Worm (Caenorhabditis elegans) whole organism, L4 larva: ENCODE results near the gene abu-14.

Experiments
- D1046.2 ChIP-seq: fragments of 200-800 bp; sonication (Bioruptor generic); IDR thresholded peaks from 2 replicates; pipeline ENCODE4 v1.3.6; 2022; ENCODE audit warnings: missing genetic modification characterization, missing compliant biosample characterization
- F49E8.2 ChIP-seq: sonication (generic microtip); optimal IDR thresholded peaks from 2 replicates; lab custom pipeline; 2016; ENCODE audit warnings: missing compliant biosample characterization, mild to moderate bottlenecking, missing genetic modification characterization, borderline replicate concordance
- R02D3.7 ChIP-seq: fragments of 150-350 bp; sonication (generic microtip); optimal IDR thresholded peaks from 3 replicates; lab custom pipeline; 2014; ENCODE audit warnings: missing biosample characterization, missing genetic modification characterization
- T20F7.1 ChIP-seq: fragments of 200-800 bp; sonication (Bioruptor generic); optimal IDR thresholded peaks from 2 replicates; lab custom pipeline; 2018; ENCODE audit warnings: mild to moderate bottlenecking, missing genetic modification characterization, missing compliant biosample characterization
- Y48G9A.11 ChIP-seq: fragments of 200-800 bp; sonication (Bioruptor generic); IDR thresholded peaks from 2 replicates; pipeline ENCODE4 v1.3.6; 2022; ENCODE audit warnings: missing genetic modification reagents, missing genetic modification characterization, missing compliant biosample characterization
- aha-1 ChIP-seq: fragments of 150-350 bp; peaks from one replicate; lab custom pipeline; 2014; ENCODE audit warnings: missing biosample characterization, missing genetic modification characterization
- aly-2 ChIP-seq: sonication (generic microtip); optimal IDR thresholded peaks from 2 replicates; lab custom pipeline; 2018; ENCODE audit warnings: missing biosample characterization, missing genetic modification characterization
- ama-1 ChIP-seq: fragments of 150-350 bp; optimal IDR thresholded peaks from 2 replicates; lab custom pipeline; 2014; ENCODE audit warnings: inconsistent platforms, mixed read lengths
- arid-1 ChIP-seq: fragments of 200-800 bp; sonication (Bioruptor generic); conservative IDR thresholded peaks from 2 replicates; pipeline ENCODE4 v1.3.6; 2022; ENCODE audit warnings: missing genetic modification reagents, missing genetic modification characterization, missing compliant biosample characterization
- ceh-20 ChIP-seq: fragments of 200-800 bp; sonication (Bioruptor generic); IDR thresholded peaks from 2 replicates; pipeline ENCODE4 v1.3.6; 2022; ENCODE audit warnings: missing genetic modification reagents, missing genetic modification characterization, missing compliant biosample characterization
- ceh-28 ChIP-seq: fragments of 150-350 bp; optimal IDR thresholded peaks from 2 replicates; lab custom pipeline; 2014; ENCODE audit warnings: missing biosample characterization, missing genetic modification reagents, missing genetic modification characterization
- cey-2 ChIP-seq: sonication (generic microtip); optimal IDR thresholded peaks from 3 replicates; lab custom pipeline; 2017; ENCODE audit warnings: missing genetic modification characterization, mild to moderate bottlenecking, missing compliant biosample characterization, antibody characterized with exemption, borderline replicate concordance; ENCODE audit not compliant: insufficient read depth
- daf-16 ChIP-seq, 3 experiments: sonication (generic microtip); optimal IDR thresholded peaks; 2 replicates each; lab custom pipeline; 2016 to 2017; ENCODE audit warnings: missing genetic modification characterization in 3 of 3, missing genetic modification reagents in 3 of 3, mild to moderate bottlenecking in 2 of 3, missing compliant biosample characterization in 2 of 3, missing biosample characterization in 1 of 3, moderate library complexity in 1 of 3
- dmd-6 ChIP-seq: fragments of 200-800 bp; sonication (Bioruptor generic); IDR thresholded peaks from 2 replicates; pipeline ENCODE4 v1.3.6; 2022; ENCODE audit warnings: missing genetic modification reagents, missing genetic modification characterization, missing compliant biosample characterization
- dpl-1 ChIP-seq: fragments of 150-350 bp; optimal IDR thresholded peaks from 2 replicates; lab custom pipeline; 2014; ENCODE audit warnings: missing biosample characterization, missing genetic modification reagents, missing genetic modification characterization
- dve-1 ChIP-seq: sonication (generic microtip); optimal IDR thresholded peaks from 2 replicates; lab custom pipeline; 2017; ENCODE audit warnings: antibody characterized with exemption, mild to moderate bottlenecking, missing genetic modification characterization, missing compliant biosample characterization; ENCODE audit not compliant: insufficient read depth
- egl-27 ChIP-seq: sonication (generic microtip); optimal IDR thresholded peaks from 3 replicates; lab custom pipeline; 2017; ENCODE audit warnings: missing biosample characterization, missing genetic modification reagents, missing genetic modification characterization
- gei-8 ChIP-seq: fragments of 200-800 bp; sonication (Bioruptor generic); optimal IDR thresholded peaks from 2 replicates; lab custom pipeline; 2018; ENCODE audit warnings: mild to moderate bottlenecking, missing genetic modification characterization, missing compliant biosample characterization
- hif-1 ChIP-seq, 2 experiments: sonication (generic microtip); optimal IDR thresholded peaks; 2 replicates each; lab custom pipeline; 2016 to 2017; ENCODE audit warnings: missing compliant biosample characterization in 2 of 2, missing genetic modification characterization in 2 of 2, missing genetic modification reagents in 2 of 2, missing genotype in 2 of 2, mild to moderate bottlenecking in 1 of 2
- hmg-1.1 ChIP-seq: fragments of 200-800 bp; sonication (Bioruptor generic); IDR thresholded peaks from 2 replicates; pipeline ENCODE4 v1.3.6; 2022; ENCODE audit warnings: missing genetic modification reagents, missing genetic modification characterization, missing compliant biosample characterization
- jun-1 ChIP-seq: fragments of 150-350 bp; optimal IDR thresholded peaks from 2 replicates; lab custom pipeline; 2014; ENCODE audit warnings: missing biosample characterization, missing genetic modification reagents, missing genetic modification characterization
- lin-15B ChIP-seq: fragments of 150-350 bp; sonication (generic microtip); optimal IDR thresholded peaks from 3 replicates; lab custom pipeline; 2014; ENCODE audit warnings: missing biosample characterization, missing genetic modification characterization
- lin-38 ChIP-seq: fragments of 200-800 bp; sonication (Bioruptor generic); IDR thresholded peaks from 2 replicates; pipeline ENCODE4 v1.3.6; 2022; ENCODE audit warnings: missing genetic modification reagents, missing genetic modification characterization, missing compliant biosample characterization
- lin-39 ChIP-seq: fragments of 150-350 bp; optimal IDR thresholded peaks from 2 replicates; lab custom pipeline; 2014; ENCODE audit warnings: missing biosample characterization, missing genetic modification reagents, missing genetic modification characterization
- lsy-2 ChIP-seq, 2 experiments: fragments of 150-350 bp in 1 of 2; sonication (generic microtip) in 1 of 2; optimal IDR thresholded peaks; 2 replicates each; lab custom pipeline; 2014 to 2017; ENCODE audit warnings: missing biosample characterization in 2 of 2, missing genetic modification characterization in 2 of 2
- madf-9 ChIP-seq: fragments of 200-800 bp; sonication (Bioruptor generic); conservative IDR thresholded peaks from 2 replicates; pipeline ENCODE4 v1.3.6; 2022; ENCODE audit warnings: missing genetic modification reagents, missing genetic modification characterization, missing compliant biosample characterization
- mes-2 ChIP-seq: sonication (generic microtip); optimal IDR thresholded peaks from 2 replicates; lab custom pipeline; 2016; ENCODE audit warnings: missing genotype, mild to moderate bottlenecking, missing genetic modification characterization, missing compliant biosample characterization; ENCODE audit not compliant: poor library complexity, severe bottlenecking
- nhr-10 ChIP-seq: fragments of 150-350 bp; optimal IDR thresholded peaks from 2 replicates; lab custom pipeline; 2014; ENCODE audit warnings: missing biosample characterization, missing genetic modification characterization
- nhr-25 ChIP-seq: sonication (generic microtip); optimal IDR thresholded peaks from 2 replicates; lab custom pipeline; 2017; ENCODE audit warnings: missing genetic modification characterization, mild to moderate bottlenecking, missing compliant biosample characterization, antibody characterized with exemption, moderate library complexity, borderline replicate concordance; ENCODE audit not compliant: insufficient read depth
- nhr-28 ChIP-seq: fragments of 150-350 bp; optimal IDR thresholded peaks from 2 replicates; lab custom pipeline; 2014; ENCODE audit warnings: missing biosample characterization, missing genetic modification characterization
- nhr-41 ChIP-seq: fragments of 200-800 bp; sonication (Bioruptor generic); IDR thresholded peaks from 2 replicates; pipeline ENCODE4 v1.3.6; 2022; ENCODE audit warnings: missing genetic modification reagents, missing genetic modification characterization, missing compliant biosample characterization
- nhr-76 ChIP-seq: fragments of 150-350 bp; optimal IDR thresholded peaks from 2 replicates; lab custom pipeline; 2014; ENCODE audit warnings: missing biosample characterization, missing genetic modification characterization
- pha-4 ChIP-seq, 2 experiments: fragments of 150-350 bp in 1 of 2; fragments of 200-800 bp in 1 of 2; sonication (Bioruptor generic) in 1 of 2; IDR thresholded peaks in 1 of 2; optimal IDR thresholded peaks in 1 of 2; 2 replicates each; pipeline versions ENCODE4 v1.3.6 to Lab custom; 2014 to 2022; ENCODE audit warnings: missing genetic modification characterization in 2 of 2, missing genetic modification reagents in 2 of 2, missing biosample characterization in 1 of 2, missing compliant biosample characterization in 1 of 2
- php-3 ChIP-seq: fragments of 200-800 bp; sonication (Bioruptor generic); IDR thresholded peaks from 2 replicates; pipeline ENCODE4 v1.3.6; 2022; ENCODE audit warnings: missing genetic modification reagents, missing genetic modification characterization, missing compliant biosample characterization
- pqm-1 ChIP-seq: sonication (generic microtip); optimal IDR thresholded peaks from 2 replicates; lab custom pipeline; 2017; ENCODE audit warnings: missing biosample characterization, missing genetic modification characterization
- rbr-2 ChIP-seq: sonication (generic microtip); optimal IDR thresholded peaks from 2 replicates; lab custom pipeline; 2016; ENCODE audit warnings: missing genotype, missing genetic modification characterization, missing compliant biosample characterization
- skn-1 ChIP-seq: fragments of 150-350 bp; optimal IDR thresholded peaks from 2 replicates; lab custom pipeline; 2014; ENCODE audit warnings: missing biosample characterization, missing genetic modification characterization
- spr-3 ChIP-seq: fragments of 200-800 bp; sonication (Bioruptor generic); optimal IDR thresholded peaks from 2 replicates; lab custom pipeline; 2018; ENCODE audit warnings: mild to moderate bottlenecking, missing genetic modification characterization, missing compliant biosample characterization
- unc-62 ChIP-seq, 3 experiments: fragments of 150-350 bp in 1 of 3; sonication (generic microtip); optimal IDR thresholded peaks in 2 of 3; peaks in 1 of 3; 1 replicate in 1 of 3; 2 replicates in 2 of 3; lab custom pipeline; 2014 to 2017; ENCODE audit warnings: missing biosample characterization in 3 of 3, missing genetic modification characterization in 3 of 3, missing genetic modification reagents in 3 of 3, missing genotype in 1 of 3

abu-14 gene

DNA sequence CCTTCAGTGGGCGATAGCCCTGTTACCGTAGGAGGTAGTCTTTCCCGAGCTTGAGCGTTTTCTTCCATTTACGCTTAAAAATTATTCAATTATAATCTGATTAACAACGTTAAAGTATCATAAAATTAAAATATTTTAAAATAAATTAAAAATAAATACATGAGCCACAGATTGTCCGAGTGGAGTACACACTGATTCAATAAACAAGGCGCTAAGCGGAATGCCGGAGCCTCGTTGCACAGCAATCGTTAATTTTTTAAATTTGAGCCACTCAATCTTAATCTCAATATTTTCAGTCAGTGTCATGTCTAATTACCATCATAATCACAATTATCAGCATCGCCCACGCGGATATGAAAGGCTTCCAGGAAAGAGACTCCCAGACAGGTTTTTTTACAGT lies 49.9 kb downstream of the abu-14 start, which contains the start of the genes sec-5 and pir-1 (continued):
- TF ChIP-seq dpl-1 (GFP tag; lab: Kevin White, UChicago) (no peak), dmd-6 (GFP tag; lab: Robert Waterston, UW) (no peak), hmg-1.1 (GFP tag; lab: Robert Waterston, UW) (no peak), madf-9 (GFP tag; lab: Robert Waterston, UW) (no peak), lin-38 (GFP tag; lab: Robert Waterston, UW) (no peak), nhr-28 (tag; lab: Kevin White, UChicago) (no peak), arid-1 (no peak), rbr-2 (tag; lab: Kevin White, UChicago) (no peak), T20F7.1 (GFP tag; lab: Kevin White, UChicago) (peak; percentile 98), skn-1 (tag; lab: Kevin White, UChicago) (no peak), hif-1 (tag; optimal IDR thresholded peaks at IDR 0.05; lab: Kevin White, UChicago) (no peak), egl-27 (no peak), nhr-25 (tag; lab: Kevin White, UChicago) (no peak), R02D3.7 (tag; lab: Kevin White, UChicago) (no peak), cey-2 (tag; lab: Kevin White, UChicago) (no peak), pha-4 (GFP tag; IDR thresholded peaks at IDR 0.05; lab: Robert Waterston, UW) (no peak), pha-4 (tag; optimal IDR thresholded peaks at IDR 0.05; lab: Kevin White, UChicago) (no peak), nhr-41 (GFP tag; lab: Robert Waterston, UW) (no peak), daf-16 (GFP tag; optimal IDR thresholded peaks at IDR 0.05; lab: Kevin White, UChicago) (no peak), daf-16 (tag; optimal IDR thresholded peaks at IDR 0.05; lab: Kevin White, UChicago) (peak; percentile 46), lsy-2 (tag; optimal IDR thresholded peaks at IDR 0.05; lab: Kevin White, UChicago) (peak in 1 of 2 experiments; percentile 72), aha-1 (tag; lab: Kevin White, UChicago) (no peak), ceh-28 (tag; lab: Kevin White, UChicago) (no peak), lin-39 (no peak), gei-8 (GFP tag; lab: Kevin White, UChicago) (no peak), Y48G9A.11 (GFP tag; lab: Robert Waterston, UW) (peak; percentile 91), jun-1 (no peak), lin-15B (tag; lab: Kevin White, UChicago) (no peak), mes-2 (tag; lab: Kevin White, UChicago) (peak; percentile 78), F49E8.2 (tag; lab: Kevin White, UChicago) (no peak), nhr-10 (tag; lab: Kevin White, UChicago) (no peak), pqm-1 (tag; lab: Kevin White, UChicago) (no peak), D1046.2 (GFP tag; lab: Robert Waterston, UW) (no peak), aly-2 (tag; lab: Kevin White, UChicago) (no peak), dve-1 (tag; lab: Kevin White, UChicago) (peak; percentile 15)
- TF ChIP-seq, all 104 proteins: peak for 6

- no peak for TF ChIP-seq ceh-20 (GFP tag; lab: Robert Waterston, UW)
- peak in 1 of 2 experiments; percentile 88 for TF ChIP-seq unc-62 (GFP tag; optimal IDR thresholded peaks at IDR 0.05 in 1 of 2; lab: Kevin White, UChicago)
- no peak for TF ChIP-seq unc-62 (tag; optimal IDR thresholded peaks at IDR 0.05; lab: Kevin White, UChicago)
- no peak for TF ChIP-seq nhr-76 (tag; lab: Kevin White, UChicago)
- TF ChIP-seq spr-3 (GFP tag; lab: Kevin White, UChicago) = no peak
- TF ChIP-seq aha-1 (tag; lab: Kevin White, UChicago) = no peak
- no peak for TF ChIP-seq ama-1 (lab: Kevin White, UChicago)
- no peak for TF ChIP-seq dve-1 (tag; lab: Kevin White, UChicago)
- TF ChIP-seq php-3 = no peak
- TF ChIP-seq, all 104 proteins: peak for 1
These were observed 50.5 kb downstream of the abu-14 start for ce11 chrII:9176523-9176922.
